Worm (Caenorhabditis elegans) whole organism, L2 larva: ENCODE results near the gene C33D9.8.

Source experiments
- ceh-82 ChIP-seq: fragments of 150-350 bp; optimal IDR thresholded peaks from 2 replicates; lab custom pipeline; 2014; ENCODE audit warnings: missing biosample characterization, missing genetic modification characterization
- zag-1 ChIP-seq: fragments of 150-350 bp; optimal IDR thresholded peaks from 2 replicates; lab custom pipeline; 2014; ENCODE audit warnings: missing biosample characterization, missing genetic modification characterization

- TF ChIP-seq ceh-82 (tag; lab: Kevin White, UChicago): no peak
- TF ChIP-seq zag-1: no peak
Measured at ce11 chrIV:8824145-8824833, 37.7 kb upstream of the C33D9.8 start, which contains the start of the genes col-117 and col-3.
